Fruit fly (Drosophila melanogaster) whole organism, embryonic: ENCODE measurements around the gene CG13928.

ENCODE experiments used
- Bdp1 ChIP-seq: fragments of 200-800 bp; sonication (Bioruptor generic); optimal IDR thresholded peaks from 3 replicates; lab custom pipeline; 2016; ENCODE audit warnings: missing biosample characterization, missing genetic modification characterization
- CG10274 ChIP-seq: fragments of 200-800 bp; sonication (Bioruptor generic); optimal IDR thresholded peaks from 3 replicates; lab custom pipeline; 2017; ENCODE audit warnings: missing biosample characterization, mild to moderate bottlenecking, missing genetic modification characterization
- CG10959 ChIP-seq: fragments of 200-800 bp; sonication (Bioruptor generic); IDR thresholded peaks from 2 replicates; pipeline ENCODE4 v1.3.6; 2022; ENCODE audit warnings: missing biosample characterization, missing genetic modification characterization
- CG11695 ChIP-seq: fragments of 200-800 bp; sonication (Bioruptor generic); IDR thresholded peaks from 3 replicates; pipeline ENCODE4 v1.3.6; 2022; ENCODE audit warnings: missing biosample characterization, missing genetic modification characterization
- CG1233 ChIP-seq: fragments of 200-800 bp; sonication (Bioruptor generic); optimal IDR thresholded peaks from 4 replicates; lab custom pipeline; 2018; ENCODE audit warnings: missing biosample characterization, mild to moderate bottlenecking, missing genetic modification characterization
- CG12391 ChIP-seq: fragments of 200-800 bp; sonication (Bioruptor generic); optimal IDR thresholded peaks from 3 replicates; lab custom pipeline; 2018; ENCODE audit warnings: missing biosample characterization, mild to moderate bottlenecking, missing genetic modification characterization, moderate library complexity
- CG12659 ChIP-seq: fragments of 200-800 bp; sonication (Bioruptor generic); optimal IDR thresholded peaks from 3 replicates; lab custom pipeline; 2017; ENCODE audit warnings: mild to moderate bottlenecking, missing biosample characterization, missing genetic modification reagents, missing genetic modification characterization
- CG13123 ChIP-seq: fragments of 200-800 bp; sonication (Bioruptor generic); optimal IDR thresholded peaks from 2 replicates; lab custom pipeline; 2016; ENCODE audit warnings: missing biosample characterization, missing genetic modification characterization
- CG14014 ChIP-seq: fragments of 200-800 bp; sonication (Bioruptor generic); IDR thresholded peaks from 2 replicates; pipeline ENCODE4 v1.3.6; 2022; ENCODE audit warnings: missing biosample characterization, missing genetic modification characterization
- CG15269 ChIP-seq: fragments of 200-800 bp; sonication (Bioruptor generic); optimal IDR thresholded peaks from 2 replicates; lab custom pipeline; 2018; ENCODE audit warnings: missing biosample characterization, mild to moderate bottlenecking, missing genetic modification characterization, moderate library complexity
- CG1529 ChIP-seq: fragments of 200-800 bp; sonication (Bioruptor generic); optimal IDR thresholded peaks from 3 replicates; lab custom pipeline; 2018; ENCODE audit warnings: missing biosample characterization, missing genetic modification characterization
- CG18011 ChIP-seq: fragments of 200-800 bp; sonication (Bioruptor generic); optimal IDR thresholded peaks from 2 replicates; lab custom pipeline; 2017; ENCODE audit warnings: missing biosample characterization, missing genetic modification characterization, mild to moderate bottlenecking, moderate library complexity, missing genotype
- CG30020 ChIP-seq: fragments of 200-800 bp; optimal IDR thresholded peaks from 2 replicates; lab custom pipeline; 2019; ENCODE audit warnings: missing biosample characterization, mild to moderate bottlenecking, missing genetic modification characterization, moderate library complexity
- CG31365 ChIP-seq: fragments of 200-800 bp; sonication (Bioruptor generic); optimal IDR thresholded peaks from 2 replicates; lab custom pipeline; 2018; ENCODE audit warnings: missing biosample characterization, mild to moderate bottlenecking, missing genetic modification characterization
- CG32772 ChIP-seq: fragments of 200-800 bp; sonication (Bioruptor generic); IDR thresholded peaks from 2 replicates; pipeline ENCODE4 v1.3.6; 2022; ENCODE audit warnings: missing biosample characterization, missing genetic modification characterization
- CG34376 ChIP-seq: fragments of 200-800 bp; sonication (Bioruptor generic); optimal IDR thresholded peaks from 2 replicates; lab custom pipeline; 2018; ENCODE audit warnings: missing biosample characterization, mild to moderate bottlenecking, missing genetic modification characterization
- CG34422 ChIP-seq: fragments of 200-800 bp; sonication (Bioruptor generic); IDR thresholded peaks from 3 replicates; pipeline ENCODE4 v1.3.6; 2022; ENCODE audit warnings: missing biosample characterization, missing genetic modification characterization
- CG4707 ChIP-seq: fragments of 200-800 bp; sonication (Bioruptor generic); optimal IDR thresholded peaks from 2 replicates; lab custom pipeline; 2018; ENCODE audit warnings: missing biosample characterization, mild to moderate bottlenecking, missing genetic modification characterization, moderate library complexity
- CG5953 ChIP-seq: fragments of 200-800 bp; sonication (Bioruptor generic); IDR thresholded peaks from 2 replicates; pipeline ENCODE4 v1.3.6; 2022; ENCODE audit warnings: missing biosample characterization, missing genetic modification characterization
- CG6254 ChIP-seq: fragments of 200-800 bp; sonication (Bioruptor generic); optimal IDR thresholded peaks from 3 replicates; lab custom pipeline; 2017; ENCODE audit warnings: mild to moderate bottlenecking, missing biosample characterization, missing genetic modification reagents, missing genetic modification characterization
- CG6654 ChIP-seq: fragments of 200-800 bp; sonication (Bioruptor generic); optimal IDR thresholded peaks from 2 replicates; lab custom pipeline; 2017; ENCODE audit warnings: missing biosample characterization, mild to moderate bottlenecking, missing genetic modification characterization
- CG8765 ChIP-seq: fragments of 200-800 bp; sonication (Bioruptor generic); IDR thresholded peaks from 2 replicates; pipeline ENCODE4 v1.3.6; 2022; ENCODE audit warnings: missing biosample characterization, missing genetic modification characterization
- CTCF ChIP-seq: fragments of 200-800 bp; sonication (Bioruptor generic); optimal IDR thresholded peaks from 2 replicates; lab custom pipeline; 2017; ENCODE audit warnings: missing biosample characterization, mild to moderate bottlenecking, missing genetic modification characterization, moderate library complexity
- CrebB ChIP-seq: fragments of 200-800 bp; sonication (Bioruptor generic); optimal IDR thresholded peaks from 3 replicates; lab custom pipeline; 2018; ENCODE audit warnings: missing biosample characterization, mild to moderate bottlenecking, missing genetic modification characterization
- Dfd ChIP-seq, 2 experiments: fragments of >200 bp; optimal IDR thresholded peaks; 2 replicates each; lab custom pipeline; 2017; ENCODE audit warnings: missing biosample characterization in 2 of 2, missing genetic modification characterization in 2 of 2
- HLHmδ ChIP-seq: fragments of 200-800 bp; sonication (Bioruptor generic); optimal IDR thresholded peaks from 2 replicates; lab custom pipeline; 2018; ENCODE audit warnings: missing biosample characterization, mild to moderate bottlenecking, missing genetic modification characterization, moderate library complexity
- HmgD ChIP-seq: fragments of 200-800 bp; sonication (Bioruptor generic); optimal IDR thresholded peaks from 3 replicates; lab custom pipeline; 2016; ENCODE audit warnings: missing biosample characterization, missing genetic modification characterization
- HmgZ ChIP-seq: fragments of 200-800 bp; sonication (Bioruptor generic); optimal IDR thresholded peaks from 2 replicates; lab custom pipeline; 2018; ENCODE audit warnings: missing biosample characterization, mild to moderate bottlenecking, missing genetic modification characterization
- Hr78 ChIP-seq, 2 experiments: fragments of 200-800 bp in 1 of 2; fragments of >200 bp in 1 of 2; sonication (Bioruptor generic) in 1 of 2; optimal IDR thresholded peaks; 2 replicates each; lab custom pipeline; 2017 to 2019; ENCODE audit warnings: missing biosample characterization in 2 of 2, missing genetic modification characterization in 2 of 2, mild to moderate bottlenecking in 1 of 2, moderate library complexity in 1 of 2
- NFAT ChIP-seq: fragments of 200-800 bp; sonication (Bioruptor generic); IDR thresholded peaks from 2 replicates; pipeline ENCODE4 v1.3.6; 2022; ENCODE audit warnings: missing biosample characterization, missing genetic modification characterization
- NfI ChIP-seq: fragments of 200-800 bp; sonication (Bioruptor generic); optimal IDR thresholded peaks from 3 replicates; lab custom pipeline; 2018; ENCODE audit warnings: missing biosample characterization, mild to moderate bottlenecking, missing genetic modification characterization, moderate library complexity
- Side ChIP-seq: fragments of 200-800 bp; sonication (Bioruptor generic); optimal IDR thresholded peaks from 2 replicates; lab custom pipeline; 2016; ENCODE audit warnings: missing biosample characterization, missing genetic modification characterization
- amos ChIP-seq: fragments of 200-800 bp; sonication (Bioruptor generic); IDR thresholded peaks from 2 replicates; pipeline ENCODE4 v1.3.6; 2022; ENCODE audit warnings: missing biosample characterization, missing genetic modification characterization; ENCODE audit not compliant: partially characterized antibody
- ara ChIP-seq: fragments of 200-800 bp; sonication (Bioruptor generic); IDR thresholded peaks from 2 replicates; pipeline ENCODE4 v1.3.6; 2022; ENCODE audit warnings: missing biosample characterization, missing genetic modification characterization
- ash1 ChIP-seq: fragments of 200-800 bp; sonication (Bioruptor generic); optimal IDR thresholded peaks from 2 replicates; lab custom pipeline; 2018; ENCODE audit warnings: missing biosample characterization, mild to moderate bottlenecking, missing genetic modification characterization
- gsb-n ChIP-seq: fragments of 200-800 bp; sonication (Bioruptor generic); optimal IDR thresholded peaks from 3 replicates; lab custom pipeline; 2018; ENCODE audit warnings: missing biosample characterization, mild to moderate bottlenecking, missing genetic modification characterization
- her ChIP-seq: fragments of 200-800 bp; sonication (Bioruptor generic); optimal IDR thresholded peaks from 2 replicates; lab custom pipeline; 2016; ENCODE audit warnings: missing biosample characterization, missing genetic modification characterization
- lola ChIP-seq, 3 experiments: fragments of >200 bp in 2 of 3; fragments of 200-800 bp in 1 of 3; sonication (Bioruptor generic) in 1 of 3; optimal IDR thresholded peaks; 2 replicates each; lab custom pipeline; 2017 to 2019; ENCODE audit warnings: missing biosample characterization in 3 of 3, missing genetic modification characterization in 3 of 3, mild to moderate bottlenecking in 1 of 3, moderate library complexity in 1 of 3
- nerfin-2 ChIP-seq: fragments of 200-800 bp; sonication (Bioruptor generic); IDR thresholded peaks from 2 replicates; pipeline ENCODE4 v1.3.6; 2022; ENCODE audit warnings: missing biosample characterization, missing genetic modification characterization; ENCODE audit not compliant: partially characterized antibody
- nmo ChIP-seq: fragments of 200-800 bp; sonication (Bioruptor generic); optimal IDR thresholded peaks from 2 replicates; lab custom pipeline; 2018; ENCODE audit warnings: missing biosample characterization, mild to moderate bottlenecking, missing genetic modification characterization, moderate library complexity
- peb ChIP-seq: fragments of 200-800 bp; sonication (Bioruptor generic); IDR thresholded peaks from 2 replicates; pipeline ENCODE4 v1.3.6; 2022; ENCODE audit warnings: missing biosample characterization, missing genetic modification characterization
- pho ChIP-seq: fragments of 200-800 bp; sonication (Bioruptor generic); optimal IDR thresholded peaks from 2 replicates; lab custom pipeline; 2016; ENCODE audit warnings: missing biosample characterization, missing genetic modification characterization
- pita ChIP-seq: fragments of 200-800 bp; sonication (Bioruptor generic); optimal IDR thresholded peaks from 2 replicates; lab custom pipeline; 2017; ENCODE audit warnings: missing biosample characterization, mild to moderate bottlenecking, missing genetic modification characterization
- prd ChIP-seq, 3 experiments: fragments of >200 bp in 2 of 3; fragments of 200-800 bp in 1 of 3; sonication (Bioruptor generic) in 1 of 3; optimal IDR thresholded peaks in 2 of 3; IDR thresholded peaks in 1 of 3; 2 replicates in 2 of 3; 3 replicates in 1 of 3; pipeline versions ENCODE4 v1.3.6 to Lab custom; 2017 to 2022; ENCODE audit warnings: missing biosample characterization in 1 of 3, missing genetic modification characterization in 1 of 3
- rib ChIP-seq: fragments of 200-800 bp; sonication (Bioruptor generic); IDR thresholded peaks from 2 replicates; pipeline ENCODE4 v1.3.6; 2022; ENCODE audit warnings: missing biosample characterization, missing genetic modification characterization
- tgo ChIP-seq: fragments of 200-800 bp; sonication (Bioruptor generic); IDR thresholded peaks from 3 replicates; pipeline ENCODE4 v1.3.6; 2022; ENCODE audit warnings: missing biosample characterization, missing genetic modification characterization
- tll ChIP-seq, 2 experiments: fragments of 200-800 bp in 1 of 2; fragments of >200 bp in 1 of 2; sonication (Bioruptor generic) in 1 of 2; optimal IDR thresholded peaks; 2 replicates each; lab custom pipeline; 2017 to 2019; ENCODE audit warnings: missing biosample characterization in 2 of 2, missing genetic modification characterization in 2 of 2, mild to moderate bottlenecking in 1 of 2, moderate library complexity in 1 of 2
- vfl ChIP-seq: fragments of 200-800 bp; sonication (Bioruptor generic); optimal IDR thresholded peaks from 2 replicates; lab custom pipeline; 2016; ENCODE audit warnings: missing biosample characterization, missing genetic modification characterization
- zfh1 ChIP-seq: fragments of 200-800 bp; sonication (Bioruptor generic); IDR thresholded peaks from 3 replicates; pipeline ENCODE4 v1.3.6; 2022; ENCODE audit warnings: missing biosample characterization, missing genetic modification characterization

CG13928 gene

DNA sequence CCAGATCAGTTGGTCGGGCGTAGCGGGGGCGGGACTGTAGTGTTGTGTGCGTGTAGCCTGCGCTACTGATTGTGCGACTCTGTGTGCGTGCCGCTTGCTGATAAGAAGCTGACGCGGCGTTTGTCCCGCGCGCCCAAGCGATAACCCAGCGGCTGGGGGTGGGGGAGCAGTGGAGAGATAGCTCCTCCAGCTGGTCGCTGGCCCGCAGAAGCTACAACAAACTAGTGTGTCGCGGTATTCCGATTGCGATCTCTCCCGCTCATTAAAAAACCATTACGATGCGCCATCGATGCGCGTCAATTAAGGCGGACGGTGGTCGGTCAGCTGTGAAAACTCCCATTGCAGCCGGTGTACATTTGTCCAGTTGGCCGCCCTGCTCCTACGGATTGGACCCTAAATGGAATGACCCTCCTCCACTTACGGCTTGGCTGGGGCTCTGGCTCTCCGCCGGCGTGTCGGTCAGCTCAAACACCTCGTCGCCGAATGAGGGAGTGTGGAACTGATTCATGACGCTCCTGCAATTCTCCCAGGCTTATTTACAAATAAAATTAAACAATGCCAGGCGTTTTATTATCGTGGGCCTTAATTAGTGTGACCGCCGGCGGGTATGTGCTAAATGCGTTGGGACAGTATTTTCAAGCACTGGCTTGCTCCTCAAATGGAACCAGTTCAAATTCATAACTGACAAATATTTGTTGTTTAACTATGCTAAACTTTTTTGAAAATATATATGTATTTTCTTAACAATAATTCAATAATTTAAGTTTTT, 25.9 kb downstream of the CG13928 start, which contains the start of gene CG12104 (continued):
- no peak for TF ChIP-seq CG6254 (GFP tag; lab: Kevin White, UChicago)
- no peak for TF ChIP-seq CG32772 (GFP tag; lab: Robert Waterston, UW)
- TF ChIP-seq rib (GFP tag; lab: Robert Waterston, UW), result peak; percentile 54; the same call in 1 of the 2 replicates
- no peak for TF ChIP-seq CG31365 (tag; lab: Kevin White, UChicago)
- no peak for TF ChIP-seq CG5953 (GFP tag; lab: Robert Waterston, UW)
- no peak for TF ChIP-seq CG10274 (GFP tag; lab: Kevin White, UChicago)
- peak; percentile 5 for TF ChIP-seq CTCF (GFP tag; lab: Kevin White, UChicago)
- no peak for TF ChIP-seq ara (GFP tag; lab: Robert Waterston, UW)
- TF ChIP-seq CG18011 (GFP tag; lab: Kevin White, UChicago), result no peak
- TF ChIP-seq HLHmδ (GFP tag; lab: Kevin White, UChicago), result no peak
- no peak for TF ChIP-seq Bdp1 (GFP tag; lab: Kevin White, UChicago)
- no peak for TF ChIP-seq her
- TF ChIP-seq CG34422, result no peak; the same call in 2 of the 3 replicates
- peak; percentile 37 for TF ChIP-seq CG12391 (tag; lab: Kevin White, UChicago)
- no peak for TF ChIP-seq HmgD (GFP tag; lab: Kevin White, UChicago)
- TF ChIP-seq pho (GFP tag; lab: Kevin White, UChicago), result no peak
- TF ChIP-seq prd (optimal IDR thresholded peaks at IDR 0.05; lab: Kevin White, UChicago), result no peak
- TF ChIP-seq prd (GFP tag; IDR thresholded peaks at IDR 0.05; lab: Robert Waterston, UW), result no peak
- no peak for TF ChIP-seq CG4707 (GFP tag; lab: Kevin White, UChicago)
- TF ChIP-seq tgo, result no peak
- no peak for TF ChIP-seq CG13123 (GFP tag; lab: Kevin White, UChicago)
- no peak for TF ChIP-seq Side (GFP tag; lab: Kevin White, UChicago)
- no peak for TF ChIP-seq ash1 (GFP tag; lab: Kevin White, UChicago)
- no peak for TF ChIP-seq CrebB
- TF ChIP-seq amos (GFP tag; lab: Robert Waterston, UW), result peak; percentile 35; the same call in 1 of the 2 replicates
- TF ChIP-seq CG34376 (GFP tag; lab: Kevin White, UChicago), result peak; percentile 55
- peak; percentile 44 for TF ChIP-seq gsb-n (tag; lab: Kevin White, UChicago)
- TF ChIP-seq Hr78 (GFP tag; optimal IDR thresholded peaks at IDR 0.05; lab: Kevin White, UChicago), result no peak
- no peak for TF ChIP-seq CG6654 (GFP tag; lab: Kevin White, UChicago)
- TF ChIP-seq CG11695 (GFP tag; lab: Robert Waterston, UW), result no peak
- no peak for TF ChIP-seq CG15269 (tag; lab: Kevin White, UChicago)
- 0 out of 2 replicates have a peak, but pooled peaks have one; percentile 6 for TF ChIP-seq nerfin-2 (GFP tag; lab: Robert Waterston, UW)
- no peak for TF ChIP-seq vfl (GFP tag; lab: Kevin White, UChicago)
- peak; percentile 38 for TF ChIP-seq CG1233 (GFP tag; lab: Kevin White, UChicago)
- no peak for TF ChIP-seq CG8765 (GFP tag; lab: Robert Waterston, UW)
- peak; percentile 24 for TF ChIP-seq nmo (GFP tag; lab: Kevin White, UChicago)
- no peak for TF ChIP-seq tll (GFP tag; optimal IDR thresholded peaks at IDR 0.05; lab: Kevin White, UChicago)
- TF ChIP-seq CG10959 (GFP tag; lab: Robert Waterston, UW), result no peak
- TF ChIP-seq zfh1 (GFP tag; lab: Robert Waterston, UW), result no peak
- no peak for TF ChIP-seq peb (GFP tag; lab: Robert Waterston, UW)
- no peak for TF ChIP-seq Dfd (GFP tag; optimal IDR thresholded peaks at IDR 0.05; lab: Kevin White, UChicago)
- peak; percentile 38 for TF ChIP-seq HmgZ (tag; lab: Kevin White, UChicago)
- TF ChIP-seq CG14014, result no peak
- TF ChIP-seq pita (GFP tag; lab: Kevin White, UChicago), result no peak
- peak; percentile 44 for TF ChIP-seq NfI (GFP tag; lab: Kevin White, UChicago)
- peak; percentile 22 for TF ChIP-seq CG30020 (tag; lab: Kevin White, UChicago)
- TF ChIP-seq NFAT, result no peak
- no peak for TF ChIP-seq lola (GFP tag; optimal IDR thresholded peaks at IDR 0.05; lab: Kevin White, UChicago)
- TF ChIP-seq CG12659 (GFP tag; lab: Kevin White, UChicago), result peak; percentile 47
- TF ChIP-seq CG1529 (GFP tag; lab: Kevin White, UChicago), result peak; percentile 27
